Worm (Caenorhabditis elegans) whole organism, midembryonic: ENCODE results near the gene F09C8.2.

Experiments used
- T22C8.4 ChIP-seq: fragments of 200-800 bp; sonication (Bioruptor generic); IDR thresholded peaks from 2 replicates; pipeline ENCODE4 v1.3.6; 2022; ENCODE audit warnings: missing genetic modification characterization, missing compliant biosample characterization
- cog-1 ChIP-seq: sonication (generic microtip); optimal IDR thresholded peaks from 2 replicates; lab custom pipeline; 2016; ENCODE audit warnings: missing genetic modification characterization, missing compliant biosample characterization
- flt-1 ChIP-seq: fragments of 200-800 bp; sonication (Bioruptor generic); IDR thresholded peaks from 2 replicates; pipeline ENCODE4 v1.3.6; 2022; ENCODE audit warnings: missing genetic modification characterization, missing compliant biosample characterization
- klf-2 ChIP-seq: fragments of 200-800 bp; sonication (Bioruptor generic); conservative IDR thresholded peaks from 2 replicates; pipeline ENCODE4 v1.3.6; 2022; ENCODE audit warnings: missing genetic modification reagents, missing genetic modification characterization, missing compliant biosample characterization
- med-1 ChIP-seq: sonication (generic microtip); optimal IDR thresholded peaks from 2 replicates; lab custom pipeline; 2017; ENCODE audit warnings: missing genetic modification characterization, mild to moderate bottlenecking, missing compliant biosample characterization, antibody characterized with exemption, missing genetic modification reagents; ENCODE audit not compliant: insufficient read depth
- ref-1 ChIP-seq: fragments of 200-800 bp; sonication (Bioruptor generic); conservative IDR thresholded peaks from 2 replicates; pipeline ENCODE4 v1.3.6; 2022; ENCODE audit warnings: missing genetic modification reagents, missing genetic modification characterization, missing compliant biosample characterization
- tab-1 ChIP-seq: fragments of 200-800 bp; sonication (Bioruptor generic); IDR thresholded peaks from 2 replicates; pipeline ENCODE4 v1.3.6; 2022; ENCODE audit warnings: missing genetic modification characterization, missing compliant biosample characterization
- ztf-23 ChIP-seq: fragments of 200-800 bp; sonication (Bioruptor generic); IDR thresholded peaks from 2 replicates; pipeline ENCODE4 v1.3.6; 2022; ENCODE audit warnings: missing genetic modification reagents, missing genetic modification characterization, missing compliant biosample characterization
- ztf-29 ChIP-seq: fragments of 200-800 bp; sonication (Bioruptor generic); IDR thresholded peaks from 2 replicates; pipeline ENCODE4 v1.3.6; 2022; ENCODE audit warnings: missing genetic modification reagents, missing genetic modification characterization, missing compliant biosample characterization

F09C8.2 gene

ce11 chrX:16116279-16116678 is 30.5 kb downstream of the F09C8.2 start:
- no peak for TF ChIP-seq flt-1 (GFP tag; lab: Robert Waterston, UW)
- no peak for TF ChIP-seq ztf-23
- TF ChIP-seq klf-2 (GFP tag; lab: Robert Waterston, UW), result 0 out of 2 replicates have a peak, but pooled peaks have one; percentile 17

- TF ChIP-seq tab-1 (GFP tag; lab: Robert Waterston, UW) (no peak), flt-1 (GFP tag; lab: Robert Waterston, UW) (no peak), ztf-29 (GFP tag; lab: Robert Waterston, UW) (no peak), T22C8.4 (no peak), med-1 (GFP tag; lab: Kevin White, UChicago) (no peak), cog-1 (no peak), ref-1 (GFP tag; lab: Robert Waterston, UW) (no peak), klf-2 (GFP tag; lab: Robert Waterston, UW) (no peak), ztf-23 (no peak)
Measured at ce11 chrX:16113996-16114395, 32.8 kb downstream of the F09C8.2 start.

- TF ChIP-seq ztf-23 (no peak), flt-1 (GFP tag; lab: Robert Waterston, UW) (no peak)
Measured at ce11 chrX:16112923-16113322, 33.9 kb downstream of the F09C8.2 start.

- TF ChIP-seq cog-1 (no peak), med-1 (GFP tag; lab: Kevin White, UChicago) (no peak), ztf-29 (GFP tag; lab: Robert Waterston, UW) (no peak), T22C8.4 (no peak), ref-1 (GFP tag; lab: Robert Waterston, UW) (no peak), klf-2 (GFP tag; lab: Robert Waterston, UW) (no peak), flt-1 (GFP tag; lab: Robert Waterston, UW) (no peak), ztf-23 (no peak), tab-1 (GFP tag; lab: Robert Waterston, UW) (no peak)
Measured at ce11 chrX:16105863-16106262, 41.0 kb downstream of the F09C8.2 start.

ce11 chrX:16103396-16103795 is 43.4 kb downstream of the F09C8.2 start, which contains the start of gene ZK1073.2:
Gene ZK1073.2 (plus strand): TSS chrX:16103696.
- TF ChIP-seq tab-1 (GFP tag; lab: Robert Waterston, UW), result no peak
- TF ChIP-seq klf-2 (GFP tag; lab: Robert Waterston, UW), result no peak
- no peak for TF ChIP-seq cog-1
- TF ChIP-seq ztf-29 (GFP tag; lab: Robert Waterston, UW), result no peak
- no peak for TF ChIP-seq flt-1 (GFP tag; lab: Robert Waterston, UW)
- no peak for TF ChIP-seq T22C8.4
- no peak for TF ChIP-seq ref-1 (GFP tag; lab: Robert Waterston, UW)
- no peak for TF ChIP-seq ztf-23
- no peak for TF ChIP-seq med-1 (GFP tag; lab: Kevin White, UChicago)

ce11 chrX:16099251-16099650 is 47.6 kb downstream of the F09C8.2 start:
- TF ChIP-seq ztf-23 (no peak), T22C8.4 (no peak), ref-1 (GFP tag; lab: Robert Waterston, UW) (no peak), flt-1 (GFP tag; lab: Robert Waterston, UW) (no peak), cog-1 (no peak), ztf-29 (GFP tag; lab: Robert Waterston, UW) (no peak), med-1 (GFP tag; lab: Kevin White, UChicago) (no peak), tab-1 (GFP tag; lab: Robert Waterston, UW) (no peak), klf-2 (GFP tag; lab: Robert Waterston, UW) (no peak)

ce11 chrX:16098104-16098638 is 48.7 kb downstream of the F09C8.2 start:
- no peak for TF ChIP-seq ztf-29 (GFP tag; lab: Robert Waterston, UW)
- no peak for TF ChIP-seq tab-1 (GFP tag; lab: Robert Waterston, UW)
- no peak for TF ChIP-seq T22C8.4
- no peak for TF ChIP-seq med-1 (GFP tag; lab: Kevin White, UChicago)
- TF ChIP-seq ref-1 (GFP tag; lab: Robert Waterston, UW), result no peak
- TF ChIP-seq ztf-23, result no peak
- TF ChIP-seq cog-1, result no peak
- TF ChIP-seq klf-2 (GFP tag; lab: Robert Waterston, UW), result no peak
- TF ChIP-seq flt-1 (GFP tag; lab: Robert Waterston, UW), result no peak

- TF ChIP-seq klf-2 (GFP tag; lab: Robert Waterston, UW), result no peak
- TF ChIP-seq med-1 (GFP tag; lab: Kevin White, UChicago), result no peak
- no peak for TF ChIP-seq flt-1 (GFP tag; lab: Robert Waterston, UW)
- TF ChIP-seq cog-1, result no peak
- TF ChIP-seq ztf-29 (GFP tag; lab: Robert Waterston, UW), result no peak
- TF ChIP-seq ref-1 (GFP tag; lab: Robert Waterston, UW), result no peak
Measured at ce11 chrX:16094370-16094769, 52.5 kb downstream of the F09C8.2 start, which contains the start of gene C30F2.5. Gene C30F2.5 (plus strand): TSS chrX:16094670.

ce11 chrX:16091166-16091565 is 55.7 kb downstream of the F09C8.2 start:
- TF ChIP-seq tab-1 (GFP tag; lab: Robert Waterston, UW), result no peak
- TF ChIP-seq ref-1 (GFP tag; lab: Robert Waterston, UW), result no peak
- TF ChIP-seq cog-1, result no peak
- no peak for TF ChIP-seq flt-1 (GFP tag; lab: Robert Waterston, UW)
- TF ChIP-seq ztf-23, result no peak
- TF ChIP-seq T22C8.4, result no peak
- no peak for TF ChIP-seq klf-2 (GFP tag; lab: Robert Waterston, UW)
